Fruit fly (Drosophila melanogaster) whole organism, prepupa: ENCODE measurements around the gene CG11085.

Source experiments
- Blimp-1 ChIP-seq: fragments of 200-800 bp; sonication (Bioruptor generic); optimal IDR thresholded peaks from 3 replicates; lab custom pipeline; 2017; ENCODE audit warnings: missing biosample characterization, missing genetic modification characterization, mild to moderate bottlenecking, moderate library complexity, missing genetic modification reagents
- CG10631 ChIP-seq: fragments of 200-800 bp; sonication (Bioruptor generic); optimal IDR thresholded peaks from 2 replicates; lab custom pipeline; 2016; ENCODE audit warnings: missing biosample characterization, missing genetic modification characterization
- CG10669 ChIP-seq: fragments of 200-800 bp; sonication (Bioruptor generic); optimal IDR thresholded peaks from 3 replicates; lab custom pipeline; 2018; ENCODE audit warnings: missing biosample characterization, mild to moderate bottlenecking, missing genetic modification characterization, moderate library complexity
- CG11294 ChIP-seq: fragments of 200-800 bp; sonication (Bioruptor generic); IDR thresholded peaks from 2 replicates; pipeline ENCODE4 v1.3.6; 2022; ENCODE audit warnings: missing biosample characterization, missing genetic modification characterization
- CG11902 ChIP-seq: fragments of 200-800 bp; sonication (Bioruptor generic); optimal IDR thresholded peaks from 3 replicates; lab custom pipeline; 2016; ENCODE audit warnings: missing biosample characterization, missing genetic modification characterization
- CG1621 ChIP-seq: fragments of 200-800 bp; sonication (Bioruptor generic); optimal IDR thresholded peaks from 3 replicates; lab custom pipeline; 2018; ENCODE audit warnings: missing biosample characterization, mild to moderate bottlenecking, missing genetic modification characterization
- CG16779 ChIP-seq: fragments of 200-800 bp; sonication (Bioruptor generic); optimal IDR thresholded peaks from 3 replicates; lab custom pipeline; 2017; ENCODE audit warnings: missing biosample characterization, mild to moderate bottlenecking, missing genetic modification characterization
- CG3032 ChIP-seq: fragments of 200-800 bp; optimal IDR thresholded peaks from 2 replicates; lab custom pipeline; 2019; ENCODE audit warnings: missing biosample characterization, mild to moderate bottlenecking, missing genetic modification characterization, moderate library complexity
- CG31627 ChIP-seq: fragments of 200-800 bp; sonication (Bioruptor generic); optimal IDR thresholded peaks from 3 replicates; lab custom pipeline; 2016; ENCODE audit warnings: missing biosample characterization, missing genetic modification characterization
- CG32006 ChIP-seq: fragments of 200-800 bp; sonication (Bioruptor generic); optimal IDR thresholded peaks from 3 replicates; lab custom pipeline; 2017; ENCODE audit warnings: missing biosample characterization, mild to moderate bottlenecking, missing genetic modification characterization
- CG3919 ChIP-seq: fragments of 200-800 bp; sonication (Bioruptor generic); optimal IDR thresholded peaks from 3 replicates; lab custom pipeline; 2016; ENCODE audit warnings: missing biosample characterization, missing genetic modification characterization
- CG4318 ChIP-seq: fragments of 200-800 bp; sonication (Bioruptor generic); optimal IDR thresholded peaks from 3 replicates; lab custom pipeline; 2017; ENCODE audit warnings: missing biosample characterization, mild to moderate bottlenecking, missing genetic modification characterization
- CG6163 ChIP-seq: fragments of 200-800 bp; sonication (Bioruptor generic); IDR thresholded peaks from 3 replicates; pipeline ENCODE4 v1.3.6; 2022; ENCODE audit warnings: missing biosample characterization, missing genetic modification characterization
- CG6792 ChIP-seq: fragments of 200-800 bp; sonication (Bioruptor generic); optimal IDR thresholded peaks from 3 replicates; lab custom pipeline; 2016; ENCODE audit warnings: missing biosample characterization, missing genetic modification characterization
- CG6808 ChIP-seq: fragments of 200-800 bp; sonication (Bioruptor generic); optimal IDR thresholded peaks from 3 replicates; lab custom pipeline; 2017; ENCODE audit warnings: missing biosample characterization, missing genetic modification characterization, mild to moderate bottlenecking, moderate library complexity, missing genetic modification reagents
- CG6854 ChIP-seq: fragments of 200-800 bp; sonication (Bioruptor generic); optimal IDR thresholded peaks from 2 replicates; lab custom pipeline; 2017; ENCODE audit warnings: missing biosample characterization, mild to moderate bottlenecking, missing genetic modification characterization
- CG7368 ChIP-seq: fragments of 200-800 bp; sonication (Bioruptor generic); optimal IDR thresholded peaks from 3 replicates; lab custom pipeline; 2016; ENCODE audit warnings: missing biosample characterization, missing genetic modification characterization
- CG8119 ChIP-seq: fragments of 200-800 bp; sonication (Bioruptor generic); IDR thresholded peaks from 3 replicates; pipeline ENCODE4 v1.3.6; 2022; ENCODE audit warnings: missing biosample characterization, missing genetic modification characterization
- CG8319 ChIP-seq: fragments of 200-800 bp; sonication (Bioruptor generic); optimal IDR thresholded peaks from 3 replicates; lab custom pipeline; 2016; ENCODE audit warnings: missing biosample characterization, missing genetic modification characterization
- CG9139 ChIP-seq: fragments of 200-800 bp; sonication (Bioruptor generic); optimal IDR thresholded peaks from 3 replicates; lab custom pipeline; 2017; ENCODE audit warnings: missing biosample characterization, mild to moderate bottlenecking, missing genetic modification characterization
- Eip75B ChIP-seq: fragments of 200-800 bp; sonication (Bioruptor generic); optimal IDR thresholded peaks from 3 replicates; lab custom pipeline; 2016; ENCODE audit warnings: missing biosample characterization, missing genetic modification characterization
- Eip78C ChIP-seq: fragments of 200-800 bp; sonication (Bioruptor generic); peaks from one replicate; lab custom pipeline; 2016; ENCODE audit warnings: missing biosample characterization, missing genetic modification characterization
- Eip93F ChIP-seq: fragments of 200-800 bp; sonication (Bioruptor generic); optimal IDR thresholded peaks from 2 replicates; lab custom pipeline; 2016; ENCODE audit warnings: missing biosample characterization, mild to moderate bottlenecking, missing genetic modification characterization
- Ets21C ChIP-seq: fragments of 200-800 bp; sonication (Bioruptor generic); optimal IDR thresholded peaks from 3 replicates; lab custom pipeline; 2016; ENCODE audit warnings: missing biosample characterization, missing genetic modification characterization
- Ets96B ChIP-seq: fragments of 200-800 bp; optimal IDR thresholded peaks from 2 replicates; lab custom pipeline; 2019; ENCODE audit warnings: missing biosample characterization, mild to moderate bottlenecking, missing genetic modification characterization, moderate library complexity
- Hr38 ChIP-seq: sonication (Bioruptor generic); optimal IDR thresholded peaks from 2 replicates; lab custom pipeline; 2016; ENCODE audit warnings: missing biosample characterization, missing genetic modification characterization
- Hr39 ChIP-seq: fragments of 200-800 bp; sonication (Bioruptor generic); optimal IDR thresholded peaks from 2 replicates; lab custom pipeline; 2016; ENCODE audit warnings: missing biosample characterization, missing genetic modification characterization
- Hr4 ChIP-seq: fragments of 200-800 bp; sonication (Bioruptor generic); optimal IDR thresholded peaks from 3 replicates; lab custom pipeline; 2016; ENCODE audit warnings: missing biosample characterization, missing genetic modification characterization
- Lpt ChIP-seq: fragments of 200-800 bp; sonication (Bioruptor generic); optimal IDR thresholded peaks from 3 replicates; lab custom pipeline; 2016; ENCODE audit warnings: missing biosample characterization, missing genetic modification characterization
- Met ChIP-seq: fragments of 200-800 bp; sonication (Bioruptor generic); optimal IDR thresholded peaks from 3 replicates; lab custom pipeline; 2016; ENCODE audit warnings: missing biosample characterization, missing genetic modification characterization
- Smox ChIP-seq: fragments of 200-800 bp; sonication (Bioruptor generic); optimal IDR thresholded peaks from 3 replicates; lab custom pipeline; 2016; ENCODE audit warnings: missing biosample characterization, missing genetic modification characterization
- Sox102F ChIP-seq: fragments of 200-800 bp; sonication (Bioruptor generic); optimal IDR thresholded peaks from 2 replicates; lab custom pipeline; 2016; ENCODE audit warnings: missing biosample characterization, mild to moderate bottlenecking, missing genetic modification characterization
- Sox15 ChIP-seq: fragments of 200-800 bp; sonication (Bioruptor generic); optimal IDR thresholded peaks from 3 replicates; lab custom pipeline; 2016; ENCODE audit warnings: missing biosample characterization, missing genetic modification characterization
- achi ChIP-seq: fragments of 200-800 bp; sonication (Bioruptor generic); optimal IDR thresholded peaks from 3 replicates; lab custom pipeline; 2016; ENCODE audit warnings: missing biosample characterization, missing genetic modification characterization
- acj6 ChIP-seq: fragments of 200-800 bp; sonication (Bioruptor generic); optimal IDR thresholded peaks from 3 replicates; lab custom pipeline; 2016; ENCODE audit warnings: missing biosample characterization, missing genetic modification characterization
- cyc ChIP-seq: fragments of 200-800 bp; sonication (Bioruptor generic); optimal IDR thresholded peaks from 3 replicates; lab custom pipeline; 2016; ENCODE audit warnings: missing biosample characterization, missing genetic modification characterization
- dsx ChIP-seq: fragments of 200-800 bp; optimal IDR thresholded peaks from 3 replicates; lab custom pipeline; 2019; ENCODE audit warnings: missing biosample characterization, mild to moderate bottlenecking, missing genetic modification characterization, moderate library complexity; ENCODE audit not compliant: poor library complexity, severe bottlenecking
- eg ChIP-seq: fragments of 200-800 bp; sonication (Bioruptor generic); IDR thresholded peaks from 3 replicates; pipeline ENCODE4 v1.3.6; 2022; ENCODE audit warnings: missing biosample characterization, missing genetic modification characterization
- fd59A ChIP-seq: fragments of 200-800 bp; sonication (Bioruptor generic); optimal IDR thresholded peaks from 2 replicates; lab custom pipeline; 2017; ENCODE audit warnings: missing biosample characterization, mild to moderate bottlenecking, missing genetic modification characterization, missing genetic modification reagents
- fd85E ChIP-seq: fragments of 200-800 bp; sonication (Bioruptor generic); optimal IDR thresholded peaks from 3 replicates; lab custom pipeline; 2016; ENCODE audit warnings: missing biosample characterization, missing genetic modification characterization
- fkh ChIP-seq: fragments of 200-800 bp; sonication (Bioruptor generic); optimal IDR thresholded peaks from 3 replicates; lab custom pipeline; 2017; ENCODE audit warnings: missing biosample characterization, mild to moderate bottlenecking, missing genetic modification characterization, moderate library complexity
- net ChIP-seq: fragments of 200-800 bp; sonication (Bioruptor generic); optimal IDR thresholded peaks from 3 replicates; lab custom pipeline; 2016; ENCODE audit warnings: missing biosample characterization, missing genetic modification characterization
- pdm3 ChIP-seq: fragments of 200-800 bp; sonication (Bioruptor generic); optimal IDR thresholded peaks from 3 replicates; lab custom pipeline; 2016; ENCODE audit warnings: missing biosample characterization, missing genetic modification characterization
- salr ChIP-seq, 2 experiments: fragments of 200-800 bp; sonication (Bioruptor generic); optimal IDR thresholded peaks; 3 replicates each; lab custom pipeline; 2016 to 2018; ENCODE audit warnings: missing biosample characterization in 2 of 2, missing genetic modification characterization in 2 of 2, mild to moderate bottlenecking in 1 of 2
- spab ChIP-seq: fragments of 200-800 bp; sonication (Bioruptor generic); optimal IDR thresholded peaks from 2 replicates; lab custom pipeline; 2017; ENCODE audit warnings: missing biosample characterization, mild to moderate bottlenecking, missing genetic modification characterization, missing genetic modification reagents
- ss ChIP-seq, 2 experiments: fragments of 200-800 bp; sonication (Bioruptor generic); optimal IDR thresholded peaks; 2 replicates in 1 of 2; 3 replicates in 1 of 2; lab custom pipeline; 2017 to 2018; ENCODE audit warnings: mild to moderate bottlenecking in 2 of 2, missing biosample characterization in 2 of 2, missing genetic modification characterization in 2 of 2, moderate library complexity in 1 of 2
- svp ChIP-seq: fragments of 200-800 bp; sonication (Bioruptor generic); peaks from one replicate; lab custom pipeline; 2016; ENCODE audit warnings: missing biosample characterization, missing genetic modification characterization
- topi ChIP-seq: fragments of 200-800 bp; sonication (Bioruptor generic); optimal IDR thresholded peaks from 3 replicates; lab custom pipeline; 2016; ENCODE audit warnings: missing biosample characterization, missing genetic modification characterization
- vri ChIP-seq: fragments of 200-800 bp; sonication (Bioruptor generic); optimal IDR thresholded peaks from 3 replicates; lab custom pipeline; 2016; ENCODE audit warnings: missing biosample characterization, mild to moderate bottlenecking, missing genetic modification characterization

The CG11085 gene

dm6 chrX:12615752-12616366 is at the start of gene CG11085:
CG11085 (plus strand) TSS chrX:12616316.
- no peak for TF ChIP-seq CG11902

dm6 chrX:12567663-12568062 is 48.5 kb upstream of the CG11085 start:
- peak; percentile 72 for TF ChIP-seq svp (GFP tag; lab: Kevin White, UChicago)
- peak; percentile 67 for TF ChIP-seq CG11294 (GFP tag; lab: Robert Waterston, UW)
- peak; percentile 5 to 17 for TF ChIP-seq salr (GFP tag; optimal IDR thresholded peaks at IDR 0.05; lab: Kevin White, UChicago)
- TF ChIP-seq pdm3 (GFP tag; lab: Kevin White, UChicago) = peak; percentile 36
- peak; percentile 40 for TF ChIP-seq spab (GFP tag; lab: Kevin White, UChicago)
- TF ChIP-seq CG6854 (GFP tag; lab: Kevin White, UChicago) = peak; percentile 44
- peak; percentile 35 for TF ChIP-seq topi
- TF ChIP-seq eg (GFP tag; lab: Robert Waterston, UW) = peak; percentile 82
- TF ChIP-seq CG11902 = peak; percentile 21
- TF ChIP-seq CG4318 = peak; percentile 50
- no peak for TF ChIP-seq Hr38 (GFP tag; lab: Kevin White, UChicago)
- TF ChIP-seq dsx = peak; percentile 66
- TF ChIP-seq Met (GFP tag; lab: Kevin White, UChicago) = peak; percentile 48
- peak; percentile 47 for TF ChIP-seq CG16779 (tag; lab: Kevin White, UChicago)
- TF ChIP-seq acj6 (GFP tag; lab: Kevin White, UChicago) = peak; percentile 70
- peak; percentile 33 for TF ChIP-seq cyc (GFP tag; lab: Kevin White, UChicago)
- TF ChIP-seq fd85E = no peak
- TF ChIP-seq Hr39 (GFP tag; lab: Kevin White, UChicago) = no peak
- TF ChIP-seq CG10631 (GFP tag; lab: Kevin White, UChicago) = peak; percentile 68
- peak; percentile 72 for TF ChIP-seq Hr4 (GFP tag; lab: Kevin White, UChicago)
- peak; percentile 61 for TF ChIP-seq CG10669 (GFP tag; lab: Kevin White, UChicago)
- TF ChIP-seq net (GFP tag; lab: Kevin White, UChicago) = peak; percentile 56
- peak; percentile 7 for TF ChIP-seq Blimp-1 (GFP tag; lab: Kevin White, UChicago)
- peak; percentile 65 for TF ChIP-seq CG3919 (GFP tag; lab: Kevin White, UChicago)
- peak; percentile 54 for TF ChIP-seq CG6808 (GFP tag; lab: Kevin White, UChicago)
- TF ChIP-seq Sox102F (GFP tag; lab: Kevin White, UChicago) = peak; percentile 40
- no peak for TF ChIP-seq fkh (GFP tag; lab: Kevin White, UChicago)
- TF ChIP-seq achi (GFP tag; lab: Kevin White, UChicago) = peak; percentile 75
- TF ChIP-seq CG9139 (GFP tag; lab: Kevin White, UChicago) = peak; percentile 48
- peak; percentile 10 for TF ChIP-seq CG31627 (GFP tag; lab: Kevin White, UChicago)
- TF ChIP-seq vri (GFP tag; lab: Kevin White, UChicago) = peak; percentile 28
- peak; percentile 50 for TF ChIP-seq Smox (GFP tag; lab: Kevin White, UChicago)
- peak; percentile 81 for TF ChIP-seq CG32006
- TF ChIP-seq ss (GFP tag; optimal IDR thresholded peaks at IDR 0.05; lab: Kevin White, UChicago) = peak; percentile 50 to 71
- TF ChIP-seq Ets96B = peak; percentile 75
- peak; percentile 2 for TF ChIP-seq Ets21C (GFP tag; lab: Kevin White, UChicago)
- peak; percentile 68 for TF ChIP-seq CG3032 (tag; lab: Kevin White, UChicago)
- TF ChIP-seq CG6163 (GFP tag; lab: Robert Waterston, UW) = peak; percentile 79
- TF ChIP-seq Eip78C = peak; percentile 81
- TF ChIP-seq fd59A (GFP tag; lab: Kevin White, UChicago) = peak; percentile 27
- peak; percentile 27 for TF ChIP-seq CG1621 (tag; lab: Kevin White, UChicago)
- TF ChIP-seq CG7368 (GFP tag; lab: Kevin White, UChicago) = peak; percentile 39
- peak; percentile 2 for TF ChIP-seq Sox15
- TF ChIP-seq CG8119 = peak; percentile 83; the same call in 2 of the 3 replicates
- no peak for TF ChIP-seq Eip93F
- TF ChIP-seq CG8319 (GFP tag; lab: Kevin White, UChicago) = peak; percentile 33
- peak; percentile 29 for TF ChIP-seq Eip75B (GFP tag; lab: Kevin White, UChicago)
- peak; percentile 62 for TF ChIP-seq CG6792 (GFP tag; lab: Kevin White, UChicago)
- peak; percentile 29 for TF ChIP-seq Lpt (GFP tag; lab: Kevin White, UChicago)
